Worm (Caenorhabditis elegans): ENCODE measurements around the gene C14B1.12.

Gene C14B1.12

DNA sequence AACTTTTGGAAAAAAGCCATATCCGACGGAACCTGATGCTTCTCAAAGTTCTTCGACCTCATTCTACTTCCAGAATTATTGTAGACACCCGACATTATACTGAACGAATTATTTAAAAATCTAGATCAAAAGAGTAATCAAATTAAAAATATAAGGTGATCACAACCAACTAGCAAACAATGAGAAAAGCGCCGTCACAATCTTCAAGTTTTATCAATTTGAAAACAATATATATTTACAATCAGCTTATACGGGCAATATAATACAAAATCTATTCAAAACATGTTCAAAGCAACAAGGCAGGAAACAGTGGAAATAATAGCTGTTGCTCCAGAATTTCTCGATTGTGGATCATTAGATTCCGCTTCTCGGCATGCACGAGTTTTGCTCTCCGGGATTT is at the start of gene C14B1.12:
Gene C14B1.12 (minus strand): TSS at position 101 of the 400 bp plus-strand sequence.
- no peak for TF ChIP-seq unc-62 (GFP tag; optimal IDR thresholded peaks at IDR 0.05)

DNA sequence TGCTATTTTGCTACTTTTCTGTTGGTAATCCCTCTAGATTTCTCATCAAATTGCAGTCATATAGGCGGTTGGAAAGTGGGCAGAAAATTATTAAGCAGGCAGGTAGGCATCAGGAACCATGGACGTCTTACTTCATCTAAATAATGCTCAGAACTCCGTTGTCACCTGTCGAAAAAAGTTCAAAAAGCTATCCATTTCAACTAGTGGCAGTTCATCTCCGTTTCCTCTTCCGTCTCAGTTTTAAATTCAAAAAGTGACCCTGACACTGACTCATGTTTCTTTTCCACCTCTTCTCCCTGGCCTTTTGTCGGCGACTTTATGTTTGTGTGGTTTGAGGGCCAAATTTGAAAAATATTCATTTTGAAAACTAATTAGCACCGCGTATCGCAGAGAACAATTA is 49.8 kb upstream of the C14B1.12 start:
- TF ChIP-seq unc-62 (GFP tag; optimal IDR thresholded peaks at IDR 0.05), result no peak

DNA sequence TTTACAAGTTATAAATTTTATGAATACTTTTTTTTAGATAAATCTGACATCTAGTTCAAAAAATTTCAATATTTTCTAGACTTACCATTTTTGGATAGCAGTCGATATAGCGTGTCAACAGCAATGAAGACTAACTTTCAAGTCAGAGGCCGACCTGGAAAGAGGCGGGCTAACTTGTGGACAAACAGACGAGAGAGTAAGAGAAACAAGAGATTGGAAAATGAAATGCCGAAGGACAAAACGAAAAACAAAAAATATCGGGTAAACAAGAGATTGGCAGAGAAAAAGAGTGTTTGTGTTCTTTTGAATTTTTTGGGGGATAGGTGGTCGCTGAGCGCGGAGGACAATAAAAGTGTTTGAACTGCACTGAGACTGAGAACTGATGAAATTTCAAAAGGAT is 48.4 kb upstream of the C14B1.12 start, which contains the start of gene lec-4:
Gene lec-4 (minus strand): TSS at position 154 of the 400 bp plus-strand sequence.
- no peak for TF ChIP-seq unc-62 (GFP tag; optimal IDR thresholded peaks at IDR 0.05)

DNA sequence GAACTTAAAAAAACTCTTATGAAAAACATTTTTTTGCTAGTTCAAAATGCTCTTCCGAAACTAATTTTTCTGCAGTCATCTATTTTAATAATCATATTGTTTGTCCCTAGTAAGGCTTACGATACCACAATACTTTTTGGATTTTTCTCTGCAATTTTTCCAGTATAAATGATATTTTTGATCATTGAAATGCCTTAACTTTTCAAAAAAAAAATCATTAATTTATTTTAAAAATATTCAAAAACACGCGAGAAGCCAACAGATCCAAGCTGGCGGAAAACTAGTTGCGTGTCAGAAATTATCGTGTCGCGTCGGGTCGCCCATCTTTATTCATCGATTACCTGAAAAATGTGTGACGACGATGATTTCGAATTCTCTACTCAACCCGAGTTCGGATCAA is 43.4 kb upstream of the C14B1.12 start, which contains the start of gene gmeb-3:
Gene gmeb-3 (plus strand): TSS at position 301 of the 400 bp plus-strand sequence.
- no peak for TF ChIP-seq unc-62 (GFP tag; optimal IDR thresholded peaks at IDR 0.05)

DNA sequence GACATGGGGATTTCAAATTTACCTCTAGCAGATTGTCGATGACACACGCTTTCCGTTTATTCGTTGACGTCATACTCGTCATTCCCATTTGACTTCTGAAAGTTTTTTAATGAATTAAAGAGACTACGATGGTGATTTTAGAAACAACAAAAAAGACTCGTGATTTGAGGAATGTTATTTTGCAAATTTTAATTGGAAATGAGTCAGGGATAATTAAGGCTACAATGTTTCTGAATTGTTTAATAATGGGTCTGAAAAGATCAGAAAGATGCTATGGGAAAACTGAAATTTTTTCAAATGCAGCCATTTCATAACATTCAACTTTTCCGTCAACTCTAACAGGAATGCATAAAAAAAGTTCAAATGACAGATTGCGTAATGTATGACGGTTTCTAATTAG is 40.7 kb upstream of the C14B1.12 start, which contains the start of gene C44F1.1:
Gene C44F1.1 (minus strand): TSS at position 101 of the 400 bp plus-strand sequence.
- no peak for TF ChIP-seq unc-62 (GFP tag; optimal IDR thresholded peaks at IDR 0.05)

DNA sequence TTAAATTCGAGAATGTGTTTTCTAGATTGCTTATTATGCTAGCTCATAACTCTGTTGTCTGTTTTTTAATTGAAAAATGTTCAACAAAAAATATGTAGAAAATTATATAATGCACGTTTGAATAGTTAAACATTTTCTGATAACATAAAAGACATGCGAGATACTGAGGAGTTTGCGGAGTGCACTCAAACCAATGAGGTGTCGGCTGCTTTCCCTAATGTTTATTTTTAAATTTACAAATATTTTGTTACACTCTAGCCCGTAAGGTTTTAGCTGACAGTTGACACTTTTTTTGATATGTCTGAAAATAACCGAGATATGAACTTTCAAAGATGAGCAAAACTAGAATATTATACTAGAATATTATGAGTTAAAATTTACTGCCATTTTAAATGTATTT is 39.8 kb upstream of the C14B1.12 start:
- TF ChIP-seq unc-62 (GFP tag; optimal IDR thresholded peaks at IDR 0.05), result no peak

DNA sequence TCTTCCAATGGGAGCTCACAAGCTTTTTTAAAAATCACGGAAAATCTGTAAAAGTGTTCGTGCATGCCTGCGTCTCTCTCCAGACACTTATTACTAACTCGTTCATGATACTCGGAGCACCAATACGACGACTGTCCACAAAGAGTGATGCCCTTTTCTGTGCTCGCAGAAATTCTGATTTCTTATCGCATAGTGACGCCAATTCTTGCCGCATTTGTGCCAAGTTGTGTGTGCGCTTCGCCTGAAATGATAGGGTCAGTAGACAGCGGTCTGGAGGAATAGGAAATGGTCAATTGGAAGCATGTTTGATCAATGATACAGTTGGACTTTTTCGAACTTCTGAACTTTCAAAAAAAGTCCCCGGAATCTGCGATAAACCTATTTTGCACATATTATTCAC is 39.3 kb upstream of the C14B1.12 start:
- TF ChIP-seq unc-62 (GFP tag; optimal IDR thresholded peaks at IDR 0.05), result no peak

DNA sequence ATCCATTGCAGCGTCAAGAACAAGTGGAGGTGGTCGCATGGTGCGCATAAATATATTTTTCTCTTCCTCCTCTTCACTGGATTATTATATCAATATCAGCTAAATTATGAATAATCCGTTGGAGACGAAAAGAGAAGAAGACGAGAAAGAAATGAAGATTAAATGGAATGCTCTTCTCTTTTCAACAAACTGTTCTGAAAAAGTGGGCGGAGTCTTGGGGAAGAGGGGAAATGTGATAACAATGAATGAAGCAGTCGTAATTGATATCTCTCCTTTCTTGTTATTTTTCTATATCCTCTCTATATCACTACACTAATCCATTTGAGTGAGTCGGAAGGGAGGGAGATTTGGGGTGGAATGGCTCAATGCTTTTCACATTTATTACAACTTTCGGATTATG is 34.5 kb upstream of the C14B1.12 start, which contains the start of gene arcp-1:
Gene arcp-1 (minus strand): TSS at position 101 of the 400 bp plus-strand sequence.
- TF ChIP-seq unc-62 (GFP tag; optimal IDR thresholded peaks at IDR 0.05), result no peak

DNA sequence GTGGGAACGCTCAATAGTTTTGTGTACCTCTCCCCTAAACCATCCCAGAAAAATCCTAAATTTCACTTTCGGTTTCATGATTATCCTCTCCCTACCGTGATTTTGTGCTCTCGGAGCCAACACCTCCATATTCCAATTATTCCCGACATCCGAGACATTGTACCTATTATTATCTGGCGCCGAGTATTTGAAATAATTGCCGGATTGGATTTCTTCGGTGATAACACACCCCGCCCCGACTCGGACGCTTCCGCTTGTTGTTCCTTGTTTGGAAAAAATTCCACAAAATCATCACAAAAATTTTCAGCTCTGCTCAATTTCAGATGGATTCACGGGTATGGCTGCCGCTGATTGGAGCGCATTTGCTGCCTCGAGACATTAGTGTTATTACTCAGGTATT is 20.4 kb upstream of the C14B1.12 start, which contains the start of gene lin-48:
Gene lin-48 (plus strand): TSS at position 301 of the 400 bp plus-strand sequence.
- no peak for TF ChIP-seq unc-62 (GFP tag; optimal IDR thresholded peaks at IDR 0.05)

DNA sequence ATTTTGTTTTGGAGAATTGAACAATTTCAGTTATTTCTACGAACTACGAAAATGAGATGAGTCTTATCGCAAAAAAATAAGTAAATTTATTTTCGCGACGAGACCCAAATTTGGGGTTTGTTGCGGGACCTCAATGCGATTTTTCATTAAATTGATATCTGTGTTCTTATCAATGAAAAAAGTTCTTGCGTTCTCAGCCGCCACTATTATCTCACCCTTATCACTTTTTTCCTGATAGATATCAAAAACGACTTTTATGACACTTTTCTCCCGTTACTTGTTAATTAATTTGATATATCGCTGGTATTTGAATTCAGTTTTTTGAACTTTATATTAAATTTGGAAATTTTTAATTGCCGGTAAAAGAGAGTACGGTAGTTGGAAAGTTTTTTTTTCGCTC is 18.6 kb upstream of the C14B1.12 start:
- TF ChIP-seq unc-62 (GFP tag; optimal IDR thresholded peaks at IDR 0.05), result no peak

DNA sequence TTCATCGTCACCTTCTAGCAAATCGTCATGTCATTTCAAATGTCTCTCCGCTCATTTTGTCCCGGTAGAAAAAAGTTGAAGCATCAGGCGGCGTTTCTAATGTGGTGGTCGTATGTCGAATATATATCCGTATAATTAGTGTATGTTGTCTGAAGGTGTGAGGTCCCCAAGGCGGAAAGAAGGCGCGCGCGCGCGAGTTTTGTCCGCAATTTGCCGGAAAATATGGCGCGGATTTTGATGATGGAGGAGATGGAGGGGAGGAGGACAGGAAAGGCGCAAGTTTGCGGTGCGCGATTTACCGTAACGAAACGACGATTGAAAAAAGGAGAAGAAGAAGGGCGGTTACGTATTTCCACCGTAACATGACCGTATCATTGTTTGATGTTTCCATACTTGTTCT is 17.3 kb upstream of the C14B1.12 start:
- no peak for TF ChIP-seq unc-62 (GFP tag; optimal IDR thresholded peaks at IDR 0.05)

DNA sequence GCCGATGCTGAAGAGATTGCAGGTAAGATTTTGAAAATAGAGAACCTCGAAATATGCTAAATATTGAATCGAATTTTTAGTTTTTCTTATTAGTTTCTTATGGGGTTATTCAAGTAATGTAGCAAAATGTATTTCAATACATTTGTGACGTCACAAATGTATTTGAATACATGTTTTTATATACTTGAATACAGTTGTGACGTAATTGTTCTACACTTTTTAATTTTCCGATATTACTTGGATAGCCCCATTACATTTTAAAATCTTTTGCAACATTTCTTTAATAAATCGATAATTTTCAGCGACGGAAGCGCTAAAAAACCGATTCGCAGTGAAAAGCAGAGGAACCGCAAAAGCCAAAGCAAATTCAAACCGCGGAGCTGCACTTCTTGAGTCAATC is 13.6 kb upstream of the C14B1.12 start:
- no peak for TF ChIP-seq unc-62 (GFP tag; optimal IDR thresholded peaks at IDR 0.05)

DNA sequence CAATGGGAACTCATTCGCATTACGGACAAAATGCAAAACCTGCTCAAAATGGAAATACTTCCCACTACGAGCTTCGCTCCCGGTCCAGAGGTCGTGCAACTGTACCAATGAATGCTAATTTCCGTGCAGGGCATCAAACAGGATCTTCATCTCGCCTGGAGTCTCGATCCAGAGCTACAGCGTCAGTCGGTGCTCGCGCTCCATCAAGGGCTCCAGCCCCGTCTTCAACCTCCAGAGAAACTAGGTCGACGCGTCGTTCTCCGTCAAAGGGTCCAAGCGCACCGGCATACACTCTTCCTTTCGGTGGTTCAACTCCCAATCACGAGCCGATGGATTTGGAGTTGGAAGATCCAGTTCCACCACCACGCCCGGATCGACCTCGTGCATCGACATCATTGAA is 13.0 kb upstream of the C14B1.12 start:
- TF ChIP-seq unc-62 (GFP tag; optimal IDR thresholded peaks at IDR 0.05), result no peak

DNA sequence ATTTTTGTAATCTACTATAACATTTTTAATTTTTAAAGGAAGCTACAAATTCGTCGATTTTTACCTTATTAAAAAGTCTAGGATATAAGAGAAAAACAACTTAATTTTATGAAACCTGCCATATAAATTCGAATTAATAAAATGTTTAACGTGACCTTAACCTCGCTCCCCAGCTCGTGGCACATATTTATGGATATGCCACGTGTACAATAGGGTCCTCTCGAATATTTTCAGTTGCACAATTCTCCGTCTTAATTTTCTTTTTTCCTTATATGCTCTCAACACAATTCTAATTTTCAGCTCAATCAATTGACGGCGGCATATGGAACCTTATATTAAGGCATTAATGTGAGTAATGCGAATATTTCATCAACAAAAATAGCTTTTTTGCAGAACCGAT is 11.5 kb upstream of the C14B1.12 start, which contains the start of gene F34D10.4:
Gene F34D10.4 (plus strand): TSS at position 301 of the 400 bp plus-strand sequence.
- no peak for TF ChIP-seq unc-62 (GFP tag; optimal IDR thresholded peaks at IDR 0.05)

DNA sequence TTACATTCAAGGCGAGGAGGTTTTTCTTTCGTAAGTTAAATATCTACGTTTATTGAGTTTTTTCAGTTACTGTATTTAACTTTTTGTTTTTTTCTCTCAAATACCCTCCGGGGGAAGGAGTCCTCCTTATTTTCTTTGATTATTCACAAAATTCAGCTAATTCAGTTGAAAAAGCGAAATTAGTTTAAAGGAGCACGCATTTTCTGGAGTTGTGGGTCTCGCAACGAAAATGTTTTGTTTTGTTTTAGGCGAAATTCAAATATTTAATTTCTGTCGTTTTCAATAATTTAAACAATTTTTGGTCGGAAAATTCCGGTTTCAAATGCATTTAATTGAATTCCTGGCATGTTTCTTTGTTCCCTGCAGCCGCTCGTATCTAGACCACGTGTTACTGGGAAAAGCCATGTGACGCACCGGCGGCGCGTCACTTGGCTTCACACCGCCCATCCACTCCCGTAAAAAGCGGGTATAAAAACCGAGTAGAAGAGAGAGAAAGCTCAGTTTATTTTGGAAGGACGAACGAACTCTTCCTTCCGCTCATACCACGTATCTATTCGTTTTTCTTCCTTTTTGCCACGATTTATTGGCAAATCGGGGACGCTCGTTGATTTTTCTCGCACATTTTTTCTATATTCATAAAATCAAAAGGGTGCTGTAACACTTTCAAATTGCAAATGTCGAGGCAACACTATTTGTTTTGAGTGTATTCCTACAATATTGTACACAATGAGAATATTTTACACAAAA is 10.9 kb upstream of the C14B1.12 start:
- no peak for TF ChIP-seq unc-62 (GFP tag; optimal IDR thresholded peaks at IDR 0.05)

DNA sequence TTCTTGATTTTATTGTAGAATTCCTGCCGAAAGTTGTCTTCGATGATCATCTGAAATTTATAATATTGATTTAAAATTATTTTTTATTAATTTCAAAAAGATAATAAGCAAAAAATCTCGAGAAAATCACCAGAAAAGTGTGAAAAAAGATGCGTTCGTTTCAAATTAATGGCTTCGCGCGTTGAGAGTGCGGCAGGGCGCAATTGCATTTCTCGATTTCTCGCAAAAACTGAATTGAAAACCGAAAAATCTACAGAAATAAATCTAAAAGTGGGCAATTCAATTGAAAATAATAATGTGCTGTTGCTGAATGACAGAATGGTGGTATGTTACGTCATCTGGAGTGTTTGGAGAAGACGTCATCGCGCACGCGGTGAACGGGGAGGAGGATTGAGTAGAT is 10.2 kb upstream of the C14B1.12 start, which contains the start of gene evl-18:
Gene evl-18 (minus strand): TSS at position 50 of the 400 bp plus-strand sequence.
- TF ChIP-seq unc-62 (GFP tag; optimal IDR thresholded peaks at IDR 0.05), result no peak

DNA sequence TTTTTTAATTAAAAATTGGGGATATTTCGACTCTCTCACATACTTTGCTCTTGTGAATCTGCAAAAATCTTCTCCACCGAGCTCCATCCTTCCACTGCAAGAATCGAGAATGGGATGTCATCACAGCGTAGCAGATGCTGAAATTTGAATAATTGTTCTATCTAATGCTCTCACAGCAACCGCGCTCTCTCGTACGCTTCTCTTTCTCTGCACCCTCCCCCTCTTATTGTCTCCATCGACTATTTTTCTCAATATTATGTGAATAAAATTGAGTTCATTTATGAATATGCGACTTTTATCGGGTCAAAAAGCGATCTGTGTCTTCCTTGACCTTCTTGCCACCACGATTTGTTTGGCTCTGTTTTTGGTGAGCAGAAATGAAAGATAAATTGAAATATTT is 9.2 kb upstream of the C14B1.12 start, which contains the start of gene F34D10.3:
Gene F34D10.3 (plus strand): TSS at position 249 of the 400 bp plus-strand sequence.
- TF ChIP-seq unc-62 (GFP tag; optimal IDR thresholded peaks at IDR 0.05), result no peak

All from whole organism, dauer.